Worm (Caenorhabditis elegans): ENCODE results near the gene zip-8.

ce11 chrIII:6454183-6454582, 24.6 kb upstream of the zip-8 start, which contains the start of gene jhdm-1:
- TF ChIP-seq dve-1 (tag; optimal IDR thresholded peaks at IDR 0.05) (no peak), ama-1 (optimal IDR thresholded peaks at IDR 0.05) (no peak)

Data from whole organism, late embryonic.